Worm (Caenorhabditis elegans) whole organism, early embryonic: Measurements from ENCODE around the gene math-40.
"Not testable (repeated sequence)": the region's sequence is repeated elsewhere in the genome, so short reads cannot be mapped to it uniquely, and the experiment has no call there.

Experiments used
- B0310.2 ChIP-seq: sonication (generic microtip); optimal IDR thresholded peaks from 2 replicates; lab custom pipeline; 2016; ENCODE audit warnings: mild to moderate bottlenecking, missing genetic modification characterization, missing compliant biosample characterization
- F13C5.2 ChIP-seq: sonication (generic microtip); optimal IDR thresholded peaks from 2 replicates; lab custom pipeline; 2017; ENCODE audit warnings: mild to moderate bottlenecking, missing genetic modification characterization, inconsistent platforms, missing compliant biosample characterization
- ama-1 ChIP-seq: fragments of 150-350 bp; optimal IDR thresholded peaks from 2 replicates; lab custom pipeline; 2014
- ceh-13 ChIP-seq: fragments of 200-800 bp; sonication (Bioruptor generic); optimal IDR thresholded peaks from 2 replicates; lab custom pipeline; 2018; ENCODE audit warnings: mild to moderate bottlenecking, missing genetic modification characterization, missing compliant biosample characterization
- ceh-36 ChIP-seq: sonication (generic microtip); optimal IDR thresholded peaks from 2 replicates; lab custom pipeline; 2016; ENCODE audit warnings: missing genetic modification characterization, inconsistent platforms, missing compliant biosample characterization
- ets-7 ChIP-seq: sonication (generic microtip); optimal IDR thresholded peaks from 2 replicates; lab custom pipeline; 2016; ENCODE audit warnings: missing genotype, missing genetic modification characterization, missing compliant biosample characterization
- flt-1 ChIP-seq: fragments of 200-800 bp; sonication (Bioruptor generic); IDR thresholded peaks from 2 replicates; pipeline ENCODE4 v1.3.6; 2022; ENCODE audit warnings: missing genetic modification characterization, missing compliant biosample characterization
- hmg-4 ChIP-seq: fragments of 200-800 bp; sonication (Bioruptor generic); optimal IDR thresholded peaks from 2 replicates; lab custom pipeline; 2018; ENCODE audit warnings: mild to moderate bottlenecking, missing genetic modification characterization, missing compliant biosample characterization
- hnd-1 ChIP-seq: sonication (generic microtip); optimal IDR thresholded peaks from 2 replicates; lab custom pipeline; 2016; ENCODE audit warnings: missing genetic modification characterization, missing compliant biosample characterization
- scrt-1 ChIP-seq: fragments of 200-800 bp; sonication (Bioruptor generic); IDR thresholded peaks from 2 replicates; pipeline ENCODE4 v1.3.6; 2022; ENCODE audit warnings: missing genetic modification characterization, missing compliant biosample characterization
- sea-1 ChIP-seq: fragments of 200-800 bp; sonication (Bioruptor generic); conservative IDR thresholded peaks from 2 replicates; pipeline ENCODE4 v1.3.6; 2022; ENCODE audit warnings: missing genetic modification characterization, missing compliant biosample characterization
- tbx-37 ChIP-seq: fragments of 200-800 bp; sonication (Bioruptor generic); conservative IDR thresholded peaks from 2 replicates; pipeline ENCODE4 v1.3.6; 2022; ENCODE audit warnings: missing genetic modification reagents, missing genetic modification characterization, missing compliant biosample characterization
- tra-4 ChIP-seq: sonication (generic microtip); optimal IDR thresholded peaks from 2 replicates; lab custom pipeline; 2017; ENCODE audit warnings: missing genetic modification characterization, missing compliant biosample characterization

DNA sequence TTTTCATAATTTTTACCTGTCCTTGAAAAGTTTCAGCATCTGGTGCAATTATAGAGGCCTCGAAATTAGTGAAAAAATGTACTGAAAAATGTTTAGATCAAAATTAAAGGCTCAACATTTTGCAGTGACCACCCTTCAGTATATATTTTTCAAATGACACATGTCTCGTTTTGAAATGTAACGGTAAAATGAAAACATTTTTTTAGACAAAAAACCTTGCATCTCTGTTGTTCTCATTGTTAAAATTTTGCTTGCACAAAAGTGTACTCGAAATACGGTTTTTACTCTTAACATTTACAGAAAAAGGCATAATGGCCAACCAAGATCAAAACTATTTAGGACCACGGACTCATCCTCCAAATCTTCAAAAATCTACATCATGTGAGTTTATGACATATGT, 6.1 kb upstream of the math-40 start, which contains the start of gene math-41:
- not testable (repeated sequence) for TF ChIP-seq F13C5.2; flt-1 (GFP tag; lab: Robert Waterston, UW); ets-7 (tag; lab: Kevin White, UChicago); hmg-4; scrt-1 (GFP tag; lab: Robert Waterston, UW); ceh-36 (tag; lab: Kevin White, UChicago); tbx-37 (GFP tag; lab: Robert Waterston, UW); ama-1; ceh-13; hnd-1 (tag; lab: Kevin White, UChicago); sea-1 (GFP tag; lab: Robert Waterston, UW); B0310.2 (tag; lab: Kevin White, UChicago); tra-4 (tag; lab: Kevin White, UChicago)
